Worm (Caenorhabditis elegans) whole organism, young adult: ENCODE results near the gene F32H5.3.

Source experiments
- B0019.2 ChIP-seq: fragments of 200-800 bp; sonication (Bioruptor generic); conservative IDR thresholded peaks from 2 replicates; pipeline ENCODE4 v1.3.6; 2022; ENCODE audit warnings: missing genetic modification reagents, missing genetic modification characterization, missing compliant biosample characterization
- B0035.1 ChIP-seq: sonication (generic microtip); optimal IDR thresholded peaks from 2 replicates; lab custom pipeline; 2016; ENCODE audit warnings: missing genetic modification characterization, mild to moderate bottlenecking, missing compliant biosample characterization, missing genotype, missing genetic modification reagents
- C06A6.2 ChIP-seq: fragments of 200-800 bp; sonication (Bioruptor generic); conservative IDR thresholded peaks from 2 replicates; pipeline ENCODE4 v1.3.6; 2022; ENCODE audit warnings: missing genetic modification characterization, missing compliant biosample characterization
- F10E7.11 ChIP-seq: sonication (generic microtip); optimal IDR thresholded peaks from 2 replicates; lab custom pipeline; 2017; ENCODE audit warnings: mild to moderate bottlenecking, missing genetic modification characterization, moderate library complexity, missing compliant biosample characterization
- F23B12.7 ChIP-seq: sonication (generic microtip); optimal IDR thresholded peaks from 2 replicates; lab custom pipeline; 2017; ENCODE audit warnings: missing genetic modification characterization, mild to moderate bottlenecking, missing compliant biosample characterization, antibody characterized with exemption, moderate library complexity; ENCODE audit not compliant: insufficient read depth
- F37B4.10 ChIP-seq: fragments of 200-800 bp; sonication (Bioruptor generic); IDR thresholded peaks from 2 replicates; pipeline ENCODE4 v1.3.6; 2022; ENCODE audit warnings: missing genetic modification characterization, missing compliant biosample characterization
- F57A8.1 ChIP-seq: fragments of 200-800 bp; sonication (Bioruptor generic); optimal IDR thresholded peaks from 2 replicates; lab custom pipeline; 2018; ENCODE audit warnings: mild to moderate bottlenecking, missing genetic modification characterization, moderate library complexity, missing compliant biosample characterization
- F57C9.4 ChIP-seq: sonication (generic microtip); optimal IDR thresholded peaks from 2 replicates; lab custom pipeline; 2017; ENCODE audit warnings: mild to moderate bottlenecking, missing genetic modification characterization, missing compliant biosample characterization
- Y67H2A.10 ChIP-seq: fragments of 200-800 bp; sonication (Bioruptor generic); conservative IDR thresholded peaks from 2 replicates; pipeline ENCODE4 v1.3.6; 2022; ENCODE audit warnings: missing genetic modification reagents, missing genetic modification characterization, missing compliant biosample characterization
- Y79H2A.3 ChIP-seq: fragments of 200-800 bp; sonication (Bioruptor generic); conservative IDR thresholded peaks from 2 replicates; pipeline ENCODE4 v1.3.6; 2022; ENCODE audit warnings: missing genetic modification reagents, missing genetic modification characterization, missing compliant biosample characterization
- ZK185.1 ChIP-seq: sonication (generic microtip); optimal IDR thresholded peaks from 2 replicates; lab custom pipeline; 2016; ENCODE audit warnings: mild to moderate bottlenecking, missing genetic modification characterization, missing compliant biosample characterization; ENCODE audit not compliant: poor library complexity, severe bottlenecking
- atf-7 ChIP-seq: sonication (generic microtip); optimal IDR thresholded peaks from 2 replicates; lab custom pipeline; 2017; ENCODE audit warnings: mild to moderate bottlenecking, missing genetic modification characterization, missing compliant biosample characterization
- attf-3 ChIP-seq: fragments of 200-800 bp; sonication (Bioruptor generic); conservative IDR thresholded peaks from 2 replicates; pipeline ENCODE4 v1.3.6; 2022; ENCODE audit warnings: missing genetic modification reagents, missing genetic modification characterization, missing compliant biosample characterization
- attf-6 ChIP-seq: fragments of 200-800 bp; sonication (Bioruptor generic); IDR thresholded peaks from 2 replicates; pipeline ENCODE4 v1.3.6; 2022; ENCODE audit warnings: missing genetic modification reagents, missing genetic modification characterization, missing compliant biosample characterization
- ccch-3 ChIP-seq: fragments of 200-800 bp; sonication (Bioruptor generic); optimal IDR thresholded peaks from 2 replicates; lab custom pipeline; 2018; ENCODE audit warnings: mild to moderate bottlenecking, missing genetic modification characterization, missing compliant biosample characterization
- cebp-1 ChIP-seq, 2 experiments: fragments of 200-800 bp in 1 of 2; sonication (Bioruptor generic) in 1 of 2; sonication (generic microtip) in 1 of 2; IDR thresholded peaks in 1 of 2; optimal IDR thresholded peaks in 1 of 2; 2 replicates each; pipeline versions ENCODE4 v1.3.6 to Lab custom; 2017 to 2022; ENCODE audit warnings: missing compliant biosample characterization in 2 of 2, missing genetic modification characterization in 2 of 2, mild to moderate bottlenecking in 1 of 2, missing genetic modification reagents in 1 of 2, moderate library complexity in 1 of 2
- ceh-27 ChIP-seq: fragments of 200-800 bp; sonication (Bioruptor generic); optimal IDR thresholded peaks from 2 replicates; lab custom pipeline; 2018; ENCODE audit warnings: mild to moderate bottlenecking, missing genetic modification characterization, moderate library complexity, missing compliant biosample characterization
- chd-7 ChIP-seq: sonication (generic microtip); optimal IDR thresholded peaks from 2 replicates; lab custom pipeline; 2016; ENCODE audit warnings: mild to moderate bottlenecking, missing genetic modification characterization, moderate library complexity, missing compliant biosample characterization
- dox-1 ChIP-seq: fragments of 200-800 bp; sonication (Bioruptor generic); IDR thresholded peaks from 2 replicates; pipeline ENCODE4 v1.3.6; 2022; ENCODE audit warnings: missing genetic modification reagents, missing genetic modification characterization, missing compliant biosample characterization
- dpl-1 ChIP-seq: fragments of 150-350 bp; optimal IDR thresholded peaks from 2 replicates; lab custom pipeline; 2014; ENCODE audit warnings: missing biosample characterization, missing genetic modification reagents, missing genetic modification characterization
- efl-1 ChIP-seq: fragments of 150-350 bp; optimal IDR thresholded peaks from 2 replicates; lab custom pipeline; 2014; ENCODE audit warnings: missing biosample characterization, missing genetic modification reagents, missing genetic modification characterization
- egl-18 ChIP-seq: fragments of 200-800 bp; sonication (Bioruptor generic); IDR thresholded peaks from 2 replicates; pipeline ENCODE4 v1.3.6; 2022; ENCODE audit warnings: missing genetic modification reagents, missing genetic modification characterization, missing compliant biosample characterization
- egl-44 ChIP-seq: fragments of 200-800 bp; sonication (Bioruptor generic); IDR thresholded peaks from 2 replicates; pipeline ENCODE4 v1.3.6; 2022; ENCODE audit warnings: missing genetic modification reagents, missing genetic modification characterization, missing compliant biosample characterization
- egrh-3 ChIP-seq: fragments of 200-800 bp; sonication (Bioruptor generic); IDR thresholded peaks from 2 replicates; pipeline ENCODE4 v1.3.6; 2022; ENCODE audit warnings: missing genetic modification reagents, missing genetic modification characterization, missing compliant biosample characterization
- ets-4 ChIP-seq: fragments of 200-800 bp; sonication (Bioruptor generic); optimal IDR thresholded peaks from 2 replicates; lab custom pipeline; 2018; ENCODE audit warnings: mild to moderate bottlenecking, missing genetic modification characterization, missing compliant biosample characterization
- gei-17 ChIP-seq: fragments of 200-800 bp; sonication (Bioruptor generic); optimal IDR thresholded peaks from 2 replicates; lab custom pipeline; 2018; ENCODE audit warnings: mild to moderate bottlenecking, missing genetic modification characterization, missing compliant biosample characterization
- hlh-12 ChIP-seq: sonication (generic microtip); optimal IDR thresholded peaks from 2 replicates; lab custom pipeline; 2016; ENCODE audit warnings: missing genetic modification characterization, missing compliant biosample characterization
- lag-1 ChIP-seq: fragments of 200-800 bp; sonication (Bioruptor generic); IDR thresholded peaks from 2 replicates; pipeline ENCODE4 v1.3.6; 2022; ENCODE audit warnings: missing genetic modification reagents, missing genetic modification characterization, missing compliant biosample characterization
- lin-26 ChIP-seq: fragments of 200-800 bp; sonication (Bioruptor generic); IDR thresholded peaks from 2 replicates; pipeline ENCODE4 v1.3.6; 2022; ENCODE audit warnings: missing genetic modification reagents, missing genetic modification characterization, missing compliant biosample characterization
- lin-35 ChIP-seq, 3 experiments: fragments of 150-350 bp in 2 of 3; sonication (generic microtip) in 1 of 3; optimal IDR thresholded peaks; 2 replicates each; lab custom pipeline; 2014 to 2018; ENCODE audit warnings: missing biosample characterization in 3 of 3, missing genetic modification characterization in 3 of 3, missing genetic modification reagents in 3 of 3
- lin-40 ChIP-seq: sonication (generic microtip); optimal IDR thresholded peaks from 2 replicates; lab custom pipeline; 2016; ENCODE audit warnings: missing genetic modification characterization, mild to moderate bottlenecking, missing compliant biosample characterization, missing genotype, missing genetic modification reagents
- lin-54 ChIP-seq: fragments of 200-800 bp; sonication (Bioruptor generic); optimal IDR thresholded peaks from 2 replicates; lab custom pipeline; 2018; ENCODE audit warnings: mild to moderate bottlenecking, missing genetic modification characterization, missing compliant biosample characterization
- lsl-1 ChIP-seq: fragments of 200-800 bp; sonication (Bioruptor generic); optimal IDR thresholded peaks from 2 replicates; lab custom pipeline; 2018; ENCODE audit warnings: mild to moderate bottlenecking, missing genetic modification characterization, moderate library complexity, missing compliant biosample characterization
- madf-3 ChIP-seq: fragments of 200-800 bp; sonication (Bioruptor generic); IDR thresholded peaks from 2 replicates; pipeline ENCODE4 v1.3.6; 2022; ENCODE audit warnings: missing genetic modification reagents, missing genetic modification characterization, missing compliant biosample characterization
- mcd-1 ChIP-seq: fragments of 200-800 bp; sonication (Bioruptor generic); IDR thresholded peaks from 2 replicates; pipeline ENCODE4 v1.3.6; 2022; ENCODE audit warnings: missing genetic modification reagents, missing genetic modification characterization, missing compliant biosample characterization
- nhr-179 ChIP-seq: sonication (generic microtip); optimal IDR thresholded peaks from 2 replicates; lab custom pipeline; 2016; ENCODE audit warnings: mild to moderate bottlenecking, missing genetic modification characterization, missing compliant biosample characterization
- nhr-90 ChIP-seq: sonication (generic microtip); optimal IDR thresholded peaks from 2 replicates; lab custom pipeline; 2016; ENCODE audit warnings: missing genotype, mild to moderate bottlenecking, missing genetic modification characterization, missing compliant biosample characterization
- pbrm-1 ChIP-seq: fragments of 200-800 bp; sonication (Bioruptor generic); IDR thresholded peaks from 2 replicates; pipeline ENCODE4 v1.3.6; 2022; ENCODE audit warnings: missing genetic modification reagents, missing genetic modification characterization, missing compliant biosample characterization
- rcor-1 ChIP-seq: fragments of 200-800 bp; sonication (Bioruptor generic); IDR thresholded peaks from 2 replicates; pipeline ENCODE4 v1.3.6; 2022; ENCODE audit warnings: missing genetic modification reagents, missing genetic modification characterization, missing compliant biosample characterization
- repo-1 ChIP-seq: sonication (generic microtip); optimal IDR thresholded peaks from 2 replicates; lab custom pipeline; 2017; ENCODE audit warnings: mild to moderate bottlenecking, missing genetic modification characterization, missing compliant biosample characterization
- sdz-38 ChIP-seq: sonication (generic microtip); optimal IDR thresholded peaks from 2 replicates; lab custom pipeline; 2016; ENCODE audit warnings: missing genotype, missing genetic modification characterization, missing compliant biosample characterization
- snpc-1.3 ChIP-seq: sonication (generic microtip); optimal IDR thresholded peaks from 2 replicates; lab custom pipeline; 2017; ENCODE audit warnings: missing genetic modification characterization, mild to moderate bottlenecking, missing compliant biosample characterization, antibody characterized with exemption, moderate library complexity, missing genotype, missing genetic modification reagents; ENCODE audit not compliant: insufficient read depth
- sptf-2 ChIP-seq: fragments of 200-800 bp; sonication (Bioruptor generic); optimal IDR thresholded peaks from 2 replicates; lab custom pipeline; 2018; ENCODE audit warnings: mild to moderate bottlenecking, missing genetic modification characterization, missing compliant biosample characterization
- tlf-1 ChIP-seq: fragments of 200-800 bp; sonication (Bioruptor generic); optimal IDR thresholded peaks from 2 replicates; lab custom pipeline; 2018; ENCODE audit warnings: mild to moderate bottlenecking, missing genetic modification characterization, missing compliant biosample characterization
- unc-130 ChIP-seq: sonication (generic microtip); optimal IDR thresholded peaks from 2 replicates; lab custom pipeline; 2016; ENCODE audit warnings: missing genetic modification reagents, missing genetic modification characterization, missing compliant biosample characterization
- xnd-1 ChIP-seq: sonication (generic microtip); optimal IDR thresholded peaks from 2 replicates; lab custom pipeline; 2016; ENCODE audit warnings: missing genotype, missing genetic modification reagents, missing genetic modification characterization, missing compliant biosample characterization
- zfh-2 ChIP-seq: fragments of 200-800 bp; sonication (Bioruptor generic); conservative IDR thresholded peaks from 2 replicates; pipeline ENCODE4 v1.3.6; 2022; ENCODE audit warnings: missing genetic modification reagents, missing genetic modification characterization, missing compliant biosample characterization
- ztf-18 ChIP-seq: sonication (generic microtip); optimal IDR thresholded peaks from 2 replicates; lab custom pipeline; 2016; ENCODE audit warnings: missing genotype, mild to moderate bottlenecking, missing genetic modification characterization, missing compliant biosample characterization
- ztf-26 ChIP-seq: sonication (generic microtip); optimal IDR thresholded peaks from 2 replicates; lab custom pipeline; 2017; ENCODE audit warnings: missing genetic modification characterization, missing compliant biosample characterization

The F32H5.3 gene

DNA sequence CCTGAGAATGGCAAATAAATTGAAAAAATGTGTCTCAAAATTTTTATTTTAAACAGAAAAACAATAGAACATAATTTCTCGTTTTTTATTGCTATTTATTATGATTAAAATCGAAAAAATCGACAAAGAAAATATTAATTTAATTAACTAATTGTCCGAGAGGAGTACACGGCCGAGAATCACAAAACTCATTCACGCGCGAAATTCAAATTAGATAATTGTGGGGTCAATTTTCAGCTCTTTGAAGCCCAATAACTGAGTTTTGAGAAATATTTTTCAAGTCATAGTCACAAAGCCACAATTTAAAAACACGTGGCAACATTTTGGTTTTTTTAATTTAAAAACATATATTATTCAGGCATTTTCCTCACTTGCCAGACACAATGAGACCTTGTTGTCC lies 50.0 kb downstream of the F32H5.3 start (continued):
- TF ChIP-seq F57C9.4 (no peak), rcor-1 (GFP tag; lab: Robert Waterston, UW) (no peak), snpc-1.3 (tag; lab: Kevin White, UChicago) (no peak), cebp-1 (GFP tag; IDR thresholded peaks at IDR 0.05; lab: Robert Waterston, UW) (no peak), cebp-1 (tag; optimal IDR thresholded peaks at IDR 0.05; lab: Kevin White, UChicago) (no peak), egrh-3 (no peak), lin-35 (GFP tag; optimal IDR thresholded peaks at IDR 0.05; lab: Kevin White, UChicago) (peak in 2 of 3 experiments; percentile 5 to 67), ztf-26 (tag; lab: Kevin White, UChicago) (no peak), atf-7 (tag; lab: Kevin White, UChicago) (no peak), nhr-179 (no peak), ets-4 (GFP tag; lab: Kevin White, UChicago) (no peak), unc-130 (GFP tag; lab: Kevin White, UChicago) (peak; percentile 5), efl-1 (GFP tag; lab: Kevin White, UChicago) (peak; percentile 48), F23B12.7 (tag; lab: Kevin White, UChicago) (no peak), zfh-2 (GFP tag; lab: Robert Waterston, UW) (no peak), nhr-90 (tag; lab: Kevin White, UChicago) (no peak), C06A6.2 (GFP tag; lab: Robert Waterston, UW) (no peak), lin-26 (GFP tag; lab: Robert Waterston, UW) (no peak), ZK185.1 (tag; lab: Kevin White, UChicago) (peak; percentile 9), egl-44 (GFP tag; lab: Robert Waterston, UW) (no peak), Y79H2A.3 (GFP tag; lab: Robert Waterston, UW) (no peak), mcd-1 (GFP tag; lab: Robert Waterston, UW) (no peak; the same call in 1 of the 2 replicates), hlh-12 (no peak), gei-17 (GFP tag; lab: Kevin White, UChicago) (no peak), lsl-1 (GFP tag; lab: Kevin White, UChicago) (peak; percentile 20), Y67H2A.10 (GFP tag; lab: Robert Waterston, UW) (no peak), F57A8.1 (no peak), pbrm-1 (GFP tag; lab: Robert Waterston, UW) (no peak), lin-40 (tag; lab: Kevin White, UChicago) (no peak), lag-1 (GFP tag; lab: Robert Waterston, UW) (no peak), F10E7.11 (no peak), sptf-2 (GFP tag; lab: Kevin White, UChicago) (no peak), ztf-18 (tag; lab: Kevin White, UChicago) (no peak), B0035.1 (tag; lab: Kevin White, UChicago) (no peak), tlf-1 (no peak), egl-18 (GFP tag; lab: Robert Waterston, UW) (no peak), B0019.2 (GFP tag; lab: Robert Waterston, UW) (no peak), F37B4.10 (GFP tag; lab: Robert Waterston, UW) (no peak), repo-1 (tag; lab: Kevin White, UChicago) (no peak), chd-7 (tag; lab: Kevin White, UChicago) (no peak), attf-6 (GFP tag; lab: Robert Waterston, UW) (no peak), madf-3 (GFP tag; lab: Robert Waterston, UW) (no peak), sdz-38 (no peak), dpl-1 (GFP tag; lab: Kevin White, UChicago) (peak; percentile 26), lin-54 (GFP tag; lab: Kevin White, UChicago) (peak; percentile 83), ceh-27 (no peak), attf-3 (GFP tag; lab: Robert Waterston, UW) (0 out of 2 replicates have a peak, but pooled peaks have one; percentile 13), xnd-1 (tag; lab: Kevin White, UChicago) (peak; percentile 35), ccch-3 (GFP tag; lab: Kevin White, UChicago) (no peak), dox-1 (GFP tag; lab: Robert Waterston, UW) (no peak)
